Fruit fly (Drosophila melanogaster) whole organism, prepupa: ENCODE measurements around the gene CG34247.

Experiments used
- Blimp-1 ChIP-seq: fragments of 200-800 bp; sonication (Bioruptor generic); optimal IDR thresholded peaks from 3 replicates; lab custom pipeline; 2017; ENCODE audit warnings: missing biosample characterization, missing genetic modification characterization, mild to moderate bottlenecking, moderate library complexity, missing genetic modification reagents
- CG11902 ChIP-seq: fragments of 200-800 bp; sonication (Bioruptor generic); optimal IDR thresholded peaks from 3 replicates; lab custom pipeline; 2016; ENCODE audit warnings: missing biosample characterization, missing genetic modification characterization
- CG15336 ChIP-seq: fragments of 200-800 bp; sonication (Bioruptor generic); IDR thresholded peaks from 2 replicates; pipeline ENCODE4 v1.3.6; 2022; ENCODE audit warnings: missing biosample characterization, missing genetic modification characterization
- CG3919 ChIP-seq: fragments of 200-800 bp; sonication (Bioruptor generic); optimal IDR thresholded peaks from 3 replicates; lab custom pipeline; 2016; ENCODE audit warnings: missing biosample characterization, missing genetic modification characterization
- CG4318 ChIP-seq: fragments of 200-800 bp; sonication (Bioruptor generic); optimal IDR thresholded peaks from 3 replicates; lab custom pipeline; 2017; ENCODE audit warnings: missing biosample characterization, mild to moderate bottlenecking, missing genetic modification characterization
- CG6163 ChIP-seq: fragments of 200-800 bp; sonication (Bioruptor generic); IDR thresholded peaks from 3 replicates; pipeline ENCODE4 v1.3.6; 2022; ENCODE audit warnings: missing biosample characterization, missing genetic modification characterization
- CG6854 ChIP-seq: fragments of 200-800 bp; sonication (Bioruptor generic); optimal IDR thresholded peaks from 2 replicates; lab custom pipeline; 2017; ENCODE audit warnings: missing biosample characterization, mild to moderate bottlenecking, missing genetic modification characterization
- CG7368 ChIP-seq: fragments of 200-800 bp; sonication (Bioruptor generic); optimal IDR thresholded peaks from 3 replicates; lab custom pipeline; 2016; ENCODE audit warnings: missing biosample characterization, missing genetic modification characterization
- CG9139 ChIP-seq: fragments of 200-800 bp; sonication (Bioruptor generic); optimal IDR thresholded peaks from 3 replicates; lab custom pipeline; 2017; ENCODE audit warnings: missing biosample characterization, mild to moderate bottlenecking, missing genetic modification characterization
- Eip78C ChIP-seq: fragments of 200-800 bp; sonication (Bioruptor generic); peaks from one replicate; lab custom pipeline; 2016; ENCODE audit warnings: missing biosample characterization, missing genetic modification characterization
- Gug ChIP-seq: fragments of 200-800 bp; sonication (Bioruptor generic); IDR thresholded peaks from 2 replicates; pipeline ENCODE4 v1.3.6; 2022; ENCODE audit warnings: missing biosample characterization, missing genetic modification characterization
- Hr38 ChIP-seq: sonication (Bioruptor generic); optimal IDR thresholded peaks from 2 replicates; lab custom pipeline; 2016; ENCODE audit warnings: missing biosample characterization, missing genetic modification characterization
- Met ChIP-seq: fragments of 200-800 bp; sonication (Bioruptor generic); optimal IDR thresholded peaks from 3 replicates; lab custom pipeline; 2016; ENCODE audit warnings: missing biosample characterization, missing genetic modification characterization
- OdsH ChIP-seq: fragments of 200-800 bp; sonication (Bioruptor generic); optimal IDR thresholded peaks from 3 replicates; lab custom pipeline; 2016; ENCODE audit warnings: missing biosample characterization, missing genetic modification characterization
- Sox102F ChIP-seq: fragments of 200-800 bp; sonication (Bioruptor generic); optimal IDR thresholded peaks from 2 replicates; lab custom pipeline; 2016; ENCODE audit warnings: missing biosample characterization, mild to moderate bottlenecking, missing genetic modification characterization
- Sox15 ChIP-seq: fragments of 200-800 bp; sonication (Bioruptor generic); optimal IDR thresholded peaks from 3 replicates; lab custom pipeline; 2016; ENCODE audit warnings: missing biosample characterization, missing genetic modification characterization
- achi ChIP-seq: fragments of 200-800 bp; sonication (Bioruptor generic); optimal IDR thresholded peaks from 3 replicates; lab custom pipeline; 2016; ENCODE audit warnings: missing biosample characterization, missing genetic modification characterization
- acj6 ChIP-seq: fragments of 200-800 bp; sonication (Bioruptor generic); optimal IDR thresholded peaks from 3 replicates; lab custom pipeline; 2016; ENCODE audit warnings: missing biosample characterization, missing genetic modification characterization
- cyc ChIP-seq: fragments of 200-800 bp; sonication (Bioruptor generic); optimal IDR thresholded peaks from 3 replicates; lab custom pipeline; 2016; ENCODE audit warnings: missing biosample characterization, missing genetic modification characterization
- dac ChIP-seq: fragments of 200-800 bp; sonication (Bioruptor generic); optimal IDR thresholded peaks from 2 replicates; lab custom pipeline; 2017; ENCODE audit warnings: missing biosample characterization, mild to moderate bottlenecking, missing genetic modification characterization
- eg ChIP-seq: fragments of 200-800 bp; sonication (Bioruptor generic); IDR thresholded peaks from 3 replicates; pipeline ENCODE4 v1.3.6; 2022; ENCODE audit warnings: missing biosample characterization, missing genetic modification characterization
- esn ChIP-seq: fragments of 200-800 bp; sonication (Bioruptor generic); optimal IDR thresholded peaks from 2 replicates; lab custom pipeline; 2016; ENCODE audit warnings: missing biosample characterization, mild to moderate bottlenecking, missing genetic modification characterization, moderate library complexity
- fd85E ChIP-seq: fragments of 200-800 bp; sonication (Bioruptor generic); optimal IDR thresholded peaks from 3 replicates; lab custom pipeline; 2016; ENCODE audit warnings: missing biosample characterization, missing genetic modification characterization
- lz ChIP-seq: fragments of 200-800 bp; sonication (Bioruptor generic); optimal IDR thresholded peaks from 3 replicates; lab custom pipeline; 2016; ENCODE audit warnings: missing biosample characterization, missing genetic modification characterization
- spab ChIP-seq: fragments of 200-800 bp; sonication (Bioruptor generic); optimal IDR thresholded peaks from 2 replicates; lab custom pipeline; 2017; ENCODE audit warnings: missing biosample characterization, mild to moderate bottlenecking, missing genetic modification characterization, missing genetic modification reagents
- svp ChIP-seq: fragments of 200-800 bp; sonication (Bioruptor generic); peaks from one replicate; lab custom pipeline; 2016; ENCODE audit warnings: missing biosample characterization, missing genetic modification characterization

Gene CG34247

dm6 chr3L:16309972-16310371, 48.6 kb upstream of the CG34247 start (continued):
- TF ChIP-seq CG15336 (GFP tag; lab: Robert Waterston, UW) (peak; percentile 82), esn (no peak), CG7368 (GFP tag; lab: Kevin White, UChicago) (peak; percentile 16), Hr38 (GFP tag; lab: Kevin White, UChicago) (no peak), spab (no peak)

DNA sequence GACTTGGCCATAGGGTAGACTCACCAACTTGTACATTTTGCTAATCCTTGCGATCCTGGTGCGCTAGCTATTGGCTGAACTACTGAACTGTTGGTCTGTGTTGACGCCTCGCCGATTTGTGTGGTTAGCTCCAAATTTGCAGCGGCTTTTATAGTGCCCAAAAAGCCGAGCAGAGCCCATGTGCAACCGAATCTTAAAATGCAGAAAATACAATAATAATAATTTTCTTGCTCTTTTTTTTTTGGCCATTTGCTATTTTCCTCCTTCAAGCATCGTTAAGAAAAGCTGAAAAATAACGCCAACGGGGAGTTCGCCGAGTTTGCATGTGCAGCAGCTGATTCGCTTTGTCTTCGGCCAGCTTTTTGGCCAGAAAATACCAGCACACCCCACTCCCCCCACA, 47.0 kb upstream of the CG34247 start, which contains the start of gene CG13042:
Gene CG13042, minus strand, starts transcription at position 101 of the 400 bp plus-strand sequence.
- TF ChIP-seq Sox15 (GFP tag; lab: Kevin White, UChicago) (no peak), dac (no peak), svp (GFP tag; lab: Kevin White, UChicago) (no peak), acj6 (GFP tag; lab: Kevin White, UChicago) (no peak)

DNA sequence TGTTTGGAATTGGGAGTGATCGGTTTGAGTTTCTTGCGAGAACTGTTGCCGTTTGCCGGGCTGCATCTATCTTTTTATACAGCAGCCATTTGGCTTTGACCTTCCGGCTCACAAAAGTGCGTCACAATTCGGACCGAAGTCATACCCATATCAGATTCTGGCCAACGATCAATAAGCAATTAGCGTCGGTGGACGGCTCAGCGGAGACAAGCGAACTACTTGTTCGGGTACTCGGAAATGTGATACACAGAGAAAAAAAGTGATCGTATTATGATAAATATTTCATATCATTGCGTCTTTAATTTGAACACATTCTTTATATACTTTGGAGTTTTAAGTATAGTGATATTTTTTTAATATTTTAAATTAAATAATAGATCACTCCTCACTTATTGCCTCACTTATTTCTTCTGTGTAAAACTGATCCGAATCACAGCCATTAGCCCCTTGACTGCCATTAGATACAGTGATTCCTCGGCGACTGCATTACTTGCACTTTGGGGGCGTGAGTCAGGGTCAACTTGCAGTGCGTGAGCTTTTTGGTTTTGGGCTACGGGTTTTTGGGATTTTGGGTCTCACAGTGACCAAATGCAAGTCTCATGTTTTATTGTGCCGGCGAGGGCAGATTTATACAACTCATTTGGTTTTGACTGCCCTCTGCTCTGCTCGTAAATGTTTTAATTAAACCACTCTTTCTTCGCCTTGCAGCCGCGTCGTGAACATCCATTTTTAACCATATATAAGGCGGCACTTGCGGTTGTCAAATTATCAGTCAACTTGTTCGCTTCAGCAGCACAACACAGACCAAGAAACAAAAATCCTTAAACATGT, 44.6 kb upstream of the CG34247 start, which contains the start of the genes CG13043 and CG13063:
Gene CG13043, minus strand, starts transcription at position 51 of the 831 bp plus-strand sequence.
Gene CG13063, plus strand, starts transcription at position 781 of the 831 bp plus-strand sequence.
- TF ChIP-seq cyc (no peak), svp (GFP tag; lab: Kevin White, UChicago) (peak; percentile 30)
- TF ChIP-seq, all 60 proteins: peak for 1

DNA sequence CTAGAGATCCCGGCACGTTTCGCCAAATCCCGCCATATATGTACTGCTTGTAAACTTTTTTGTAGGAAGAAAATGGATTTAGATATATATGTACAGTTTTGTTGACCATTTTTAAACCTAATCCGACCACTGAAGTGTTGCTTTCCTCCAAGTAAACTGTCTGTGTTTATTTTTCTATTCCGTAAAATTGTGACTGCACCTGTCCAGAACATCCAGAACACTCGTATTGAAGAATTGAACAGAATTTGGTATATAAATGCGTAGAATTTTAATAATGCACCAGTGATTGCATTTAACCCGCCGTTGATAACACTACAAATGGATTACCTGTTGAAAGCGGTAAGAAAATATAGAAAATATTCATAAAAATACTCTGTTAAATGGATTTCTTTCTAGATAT, 42.6 kb upstream of the CG34247 start, which contains the start of gene CG43249:
Gene CG43249, plus strand, starts transcription at position 301 of the 400 bp plus-strand sequence.
- TF ChIP-seq CG3919 (no peak), CG6163 (GFP tag; lab: Robert Waterston, UW) (no peak), achi (GFP tag; lab: Kevin White, UChicago) (no peak), CG9139 (no peak), Sox102F (GFP tag; lab: Kevin White, UChicago) (no peak)

DNA sequence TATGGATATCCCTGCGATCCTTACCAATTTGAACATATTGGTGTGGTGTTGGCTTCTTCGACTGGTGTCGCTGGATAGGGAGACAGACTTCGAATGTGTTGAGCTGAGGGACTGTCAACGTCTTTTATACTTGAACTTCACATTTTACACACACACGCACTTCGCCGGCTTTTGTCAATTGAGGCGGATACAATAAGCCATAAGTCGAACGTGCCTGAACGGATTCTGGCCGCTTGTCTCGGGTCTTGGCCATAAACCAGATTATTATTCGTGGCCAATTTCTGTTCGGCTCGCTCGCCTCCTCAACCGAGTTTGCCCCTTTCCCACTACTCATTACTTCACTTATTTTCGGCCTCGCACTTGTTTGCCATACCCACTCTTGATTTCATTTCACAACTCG, 41.7 kb upstream of the CG34247 start, which contains the start of gene CG13044:
Gene CG13044, minus strand, starts transcription at position 101 of the 400 bp plus-strand sequence.
- TF ChIP-seq Blimp-1 (GFP tag; lab: Kevin White, UChicago) (peak; percentile 41), CG11902 (no peak), fd85E (GFP tag; lab: Kevin White, UChicago) (no peak)

- no peak for TF ChIP-seq lz (GFP tag; lab: Kevin White, UChicago)
- TF ChIP-seq CG6854 (GFP tag; lab: Kevin White, UChicago), result no peak
- TF ChIP-seq Gug (GFP tag; lab: Robert Waterston, UW), result no peak
- TF ChIP-seq achi (GFP tag; lab: Kevin White, UChicago), result no peak
- no peak for TF ChIP-seq CG4318
- no peak for TF ChIP-seq Eip78C (GFP tag; lab: Kevin White, UChicago)
- TF ChIP-seq OdsH, result no peak
Measured at dm6 chr3L:16301153-16301552, 39.7 kb upstream of the CG34247 start, which contains the start of gene CG4982. Gene CG4982 (plus strand): TSS chr3L:16301453.

- TF ChIP-seq eg (GFP tag; lab: Robert Waterston, UW) (no peak), Hr38 (GFP tag; lab: Kevin White, UChicago) (no peak), Met (GFP tag; lab: Kevin White, UChicago) (no peak)
Measured at dm6 chr3L:16295447-16295846, 34.0 kb upstream of the CG34247 start, which contains the start of gene CG4962. Gene CG4962 (minus strand): TSS chr3L:16295547.

dm6 chr3L:16291678-16292077, 30.3 kb upstream of the CG34247 start:
- TF ChIP-seq CG3919 (peak; percentile 22), esn (no peak), CG6163 (GFP tag; lab: Robert Waterston, UW) (0 out of 3 replicates have a peak, but pooled peaks have one; percentile 30)
